Worm (Caenorhabditis elegans) whole organism, late embryonic: Measurements from ENCODE around the gene sup-36.
A peak's percentile ranks its signal among the peaks of the same experiment; 100 is the strongest.

ENCODE experiments used
- C08G9.2 ChIP-seq: sonication (generic microtip); optimal IDR thresholded peaks from 2 replicates; lab custom pipeline; 2016; ENCODE audit warnings: mild to moderate bottlenecking, missing genetic modification characterization, moderate library complexity, missing compliant biosample characterization
- C38D4.7 ChIP-seq: fragments of 200-800 bp; sonication (Bioruptor generic); optimal IDR thresholded peaks from 2 replicates; lab custom pipeline; 2018; ENCODE audit warnings: mild to moderate bottlenecking, missing genetic modification characterization, moderate library complexity, missing compliant biosample characterization
- T23F11.4 ChIP-seq: fragments of 200-800 bp; sonication (Bioruptor generic); optimal IDR thresholded peaks from 2 replicates; lab custom pipeline; 2018; ENCODE audit warnings: mild to moderate bottlenecking, missing genetic modification characterization, missing compliant biosample characterization
- Y22D7AL.16 ChIP-seq: sonication (generic microtip); optimal IDR thresholded peaks from 2 replicates; lab custom pipeline; 2016; ENCODE audit warnings: missing genetic modification characterization, missing compliant biosample characterization
- ahr-1 ChIP-seq: sonication (generic microtip); optimal IDR thresholded peaks from 2 replicates; lab custom pipeline; 2016; ENCODE audit warnings: missing genetic modification characterization, missing compliant biosample characterization
- ama-1 ChIP-seq: fragments of 150-350 bp; optimal IDR thresholded peaks from 2 replicates; lab custom pipeline; 2014
- ceh-14 ChIP-seq: sonication (generic microtip); optimal IDR thresholded peaks from 2 replicates; lab custom pipeline; 2016; ENCODE audit warnings: missing genotype, missing genetic modification characterization, missing compliant biosample characterization
- ceh-18 ChIP-seq: sonication (generic microtip); optimal IDR thresholded peaks from 2 replicates; lab custom pipeline; 2016; ENCODE audit warnings: missing genetic modification characterization, missing compliant biosample characterization
- ceh-19 ChIP-seq: fragments of 200-800 bp; sonication (Bioruptor generic); optimal IDR thresholded peaks from 2 replicates; lab custom pipeline; 2018; ENCODE audit warnings: mild to moderate bottlenecking, missing genetic modification characterization, missing compliant biosample characterization
- ceh-22 ChIP-seq: sonication (generic microtip); optimal IDR thresholded peaks from 2 replicates; lab custom pipeline; 2017; ENCODE audit warnings: missing biosample characterization, missing genetic modification characterization
- ceh-31 ChIP-seq: sonication (generic microtip); optimal IDR thresholded peaks from 2 replicates; lab custom pipeline; 2016; ENCODE audit warnings: missing genetic modification characterization, missing compliant biosample characterization
- ceh-34 ChIP-seq: sonication (generic microtip); optimal IDR thresholded peaks from 2 replicates; lab custom pipeline; 2016; ENCODE audit warnings: mild to moderate bottlenecking, missing genetic modification characterization, missing compliant biosample characterization
- ceh-9 ChIP-seq: sonication (generic microtip); optimal IDR thresholded peaks from 2 replicates; lab custom pipeline; 2016; ENCODE audit warnings: mild to moderate bottlenecking, missing genetic modification characterization, inconsistent platforms, missing compliant biosample characterization
- che-1 ChIP-seq: sonication (generic microtip); optimal IDR thresholded peaks from 2 replicates; lab custom pipeline; 2016; ENCODE audit warnings: mild to moderate bottlenecking, missing genetic modification characterization, missing compliant biosample characterization
- dmd-4 ChIP-seq: sonication (generic microtip); optimal IDR thresholded peaks from 2 replicates; lab custom pipeline; 2016; ENCODE audit warnings: borderline replicate concordance, missing genetic modification characterization, missing compliant biosample characterization
- elt-2 ChIP-seq: sonication (generic microtip); optimal IDR thresholded peaks from 2 replicates; lab custom pipeline; 2016; ENCODE audit warnings: missing genetic modification reagents, missing genetic modification characterization, missing compliant biosample characterization
- elt-4 ChIP-seq: sonication (generic microtip); optimal IDR thresholded peaks from 2 replicates; lab custom pipeline; 2016; ENCODE audit warnings: missing genetic modification characterization, missing compliant biosample characterization
- ets-4 ChIP-seq: sonication (generic microtip); optimal IDR thresholded peaks from 2 replicates; lab custom pipeline; 2016; ENCODE audit warnings: missing genetic modification characterization, missing compliant biosample characterization
- fkh-10 ChIP-seq: fragments of 150-350 bp; optimal IDR thresholded peaks from 2 replicates; lab custom pipeline; 2014; ENCODE audit warnings: missing biosample characterization, missing genetic modification reagents, missing genetic modification characterization
- hlh-13 ChIP-seq: fragments of 200-800 bp; sonication (Bioruptor generic); optimal IDR thresholded peaks from 2 replicates; lab custom pipeline; 2018; ENCODE audit warnings: mild to moderate bottlenecking, missing genetic modification characterization, missing compliant biosample characterization
- hlh-15 ChIP-seq: sonication (generic microtip); optimal IDR thresholded peaks from 2 replicates; lab custom pipeline; 2016; ENCODE audit warnings: missing genetic modification characterization, missing compliant biosample characterization
- hlh-30 ChIP-seq: sonication (generic microtip); optimal IDR thresholded peaks from 2 replicates; lab custom pipeline; 2017; ENCODE audit warnings: antibody characterized with exemption, missing genetic modification characterization, missing compliant biosample characterization; ENCODE audit not compliant: insufficient read depth
- lim-6 ChIP-seq: sonication (generic microtip); optimal IDR thresholded peaks from 2 replicates; lab custom pipeline; 2016; ENCODE audit warnings: missing genetic modification characterization, missing compliant biosample characterization
- lin-11 ChIP-seq: fragments of 200-800 bp; sonication (Bioruptor generic); optimal IDR thresholded peaks from 2 replicates; lab custom pipeline; 2018; ENCODE audit warnings: mild to moderate bottlenecking, missing genetic modification characterization, missing compliant biosample characterization
- madf-2 ChIP-seq: sonication (generic microtip); optimal IDR thresholded peaks from 2 replicates; lab custom pipeline; 2017; ENCODE audit warnings: missing genetic modification characterization, missing compliant biosample characterization
- mec-3 ChIP-seq: sonication (generic microtip); optimal IDR thresholded peaks from 2 replicates; lab custom pipeline; 2016; ENCODE audit warnings: borderline replicate concordance, missing genetic modification characterization, missing compliant biosample characterization
- nfya-1 ChIP-seq: sonication (generic microtip); optimal IDR thresholded peaks from 2 replicates; lab custom pipeline; 2017; ENCODE audit warnings: missing genetic modification characterization, mild to moderate bottlenecking, missing compliant biosample characterization, antibody characterized with exemption, moderate library complexity
- nhr-11 ChIP-seq: fragments of 150-350 bp; optimal IDR thresholded peaks from 2 replicates; lab custom pipeline; 2014; ENCODE audit warnings: missing biosample characterization, missing genetic modification characterization
- nhr-232 ChIP-seq: sonication (generic microtip); optimal IDR thresholded peaks from 2 replicates; lab custom pipeline; 2016; ENCODE audit warnings: missing genetic modification characterization, missing compliant biosample characterization
- npax-4 ChIP-seq: sonication (generic microtip); optimal IDR thresholded peaks from 2 replicates; lab custom pipeline; 2016; ENCODE audit warnings: missing genetic modification characterization, missing compliant biosample characterization
- odd-2 ChIP-seq: sonication (generic microtip); optimal IDR thresholded peaks from 2 replicates; lab custom pipeline; 2017; ENCODE audit warnings: antibody characterized with exemption, mild to moderate bottlenecking, missing genetic modification characterization, missing compliant biosample characterization
- pat-9 ChIP-seq: fragments of 200-800 bp; sonication (Bioruptor generic); optimal IDR thresholded peaks from 2 replicates; lab custom pipeline; 2018; ENCODE audit warnings: mild to moderate bottlenecking, missing genetic modification characterization, moderate library complexity, missing compliant biosample characterization
- pax-1 ChIP-seq: fragments of 150-350 bp; optimal IDR thresholded peaks from 2 replicates; lab custom pipeline; 2014; ENCODE audit warnings: missing biosample characterization, missing genetic modification characterization
- pros-1 ChIP-seq: fragments of 150-350 bp; optimal IDR thresholded peaks from 2 replicates; lab custom pipeline; 2014; ENCODE audit warnings: missing biosample characterization, missing genetic modification reagents, missing genetic modification characterization
- ref-2 ChIP-seq: sonication (generic microtip); optimal IDR thresholded peaks from 2 replicates; lab custom pipeline; 2016; ENCODE audit warnings: missing genetic modification characterization, missing compliant biosample characterization
- sdc-2 ChIP-seq: sonication (generic microtip); optimal IDR thresholded peaks from 2 replicates; lab custom pipeline; 2016; ENCODE audit warnings: missing genotype, missing genetic modification characterization, missing compliant biosample characterization
- tbx-2 ChIP-seq: sonication (generic microtip); optimal IDR thresholded peaks from 2 replicates; lab custom pipeline; 2016; ENCODE audit warnings: missing genetic modification characterization, missing compliant biosample characterization
- unc-3 ChIP-seq, 2 experiments: fragments of 200-800 bp in 1 of 2; sonication (Bioruptor generic) in 1 of 2; sonication (generic microtip) in 1 of 2; conservative IDR thresholded peaks in 1 of 2; optimal IDR thresholded peaks in 1 of 2; 2 replicates each; pipeline versions ENCODE4 v1.3.6 to Lab custom; 2016 to 2022; ENCODE audit warnings: missing compliant biosample characterization in 2 of 2, missing genetic modification characterization in 2 of 2, missing genetic modification reagents in 1 of 2
- unc-42 ChIP-seq: sonication (generic microtip); optimal IDR thresholded peaks from 2 replicates; lab custom pipeline; 2016; ENCODE audit warnings: missing genotype, missing genetic modification characterization, missing compliant biosample characterization
- zip-5 ChIP-seq: sonication (generic microtip); optimal IDR thresholded peaks from 2 replicates; lab custom pipeline; 2016; ENCODE audit warnings: missing genetic modification characterization, missing compliant biosample characterization

sup-36 gene

ce11 chrIV:6618607-6619006 is 17.1 kb downstream of the sup-36 start:
- no peak for TF ChIP-seq che-1
- TF ChIP-seq ceh-22 = no peak
- TF ChIP-seq madf-2 = no peak
- no peak for TF ChIP-seq mec-3 (tag; lab: Kevin White, UChicago)
- TF ChIP-seq ceh-9 (tag; lab: Kevin White, UChicago) = no peak
- no peak for TF ChIP-seq pat-9
- no peak for TF ChIP-seq ref-2 (tag; lab: Kevin White, UChicago)
- TF ChIP-seq nfya-1 (tag; lab: Kevin White, UChicago) = no peak
- TF ChIP-seq ceh-14 (tag; lab: Kevin White, UChicago) = no peak
- TF ChIP-seq hlh-13 = no peak
- no peak for TF ChIP-seq ahr-1
- no peak for TF ChIP-seq nhr-11
- TF ChIP-seq sdc-2 (tag; lab: Kevin White, UChicago) = no peak
- TF ChIP-seq pros-1 = no peak
- no peak for TF ChIP-seq ceh-34 (tag; lab: Kevin White, UChicago)
- TF ChIP-seq fkh-10 = no peak
- no peak for TF ChIP-seq ets-4 (tag; lab: Kevin White, UChicago)
- TF ChIP-seq T23F11.4 (GFP tag; lab: Kevin White, UChicago) = no peak
- no peak for TF ChIP-seq tbx-2
- TF ChIP-seq pax-1 (tag; lab: Kevin White, UChicago) = no peak
- TF ChIP-seq, all 69 proteins: peak for 0

ce11 chrIV:6621252-6621651 is 19.8 kb downstream of the sup-36 start, which contains the start of gene C01B10.3:
TSS of gene C01B10.3 (minus strand) at chrIV:6621352.
- TF ChIP-seq che-1 (no peak), Y22D7AL.16 (tag; lab: Kevin White, UChicago) (no peak), lin-11 (no peak), dmd-4 (tag; lab: Kevin White, UChicago) (no peak)

ce11 chrIV:6622142-6622541 is 20.7 kb downstream of the sup-36 start:
- TF ChIP-seq ref-2 (tag; lab: Kevin White, UChicago) (no peak), pat-9 (no peak), sdc-2 (tag; lab: Kevin White, UChicago) (no peak), ama-1 (lab: Kevin White, UChicago) (no peak), unc-3 (GFP tag; conservative IDR thresholded peaks at IDR 0.05; lab: Robert Waterston, UW) (no peak), unc-3 (tag; optimal IDR thresholded peaks at IDR 0.05; lab: Kevin White, UChicago) (no peak)

ce11 chrIV:6623390-6623789 is 21.9 kb downstream of the sup-36 start, which contains the start of gene C01B10.44:
TSS of gene C01B10.44 (plus strand) at chrIV:6623690.
- no peak for TF ChIP-seq npax-4 (tag; lab: Kevin White, UChicago)
- no peak for TF ChIP-seq unc-42 (tag; lab: Kevin White, UChicago)

ce11 chrIV:6627798-6628197 is 26.3 kb downstream of the sup-36 start, which contains the start of gene cest-5.2:
TSS of gene cest-5.2 (minus strand) at chrIV:6627925.
- TF ChIP-seq elt-2 = peak; percentile 73
- TF ChIP-seq hlh-15 (tag; lab: Kevin White, UChicago) = no peak

- no peak for TF ChIP-seq nhr-232
- TF ChIP-seq pat-9 = no peak
- no peak for TF ChIP-seq odd-2 (tag; lab: Kevin White, UChicago)
- TF ChIP-seq elt-2 = peak; percentile 75
- TF ChIP-seq unc-3 (GFP tag; conservative IDR thresholded peaks at IDR 0.05; lab: Robert Waterston, UW) = no peak
- peak; percentile 23 for TF ChIP-seq unc-3 (tag; optimal IDR thresholded peaks at IDR 0.05; lab: Kevin White, UChicago)
- peak; percentile 60 for TF ChIP-seq mec-3 (tag; lab: Kevin White, UChicago)
- TF ChIP-seq Y22D7AL.16 (tag; lab: Kevin White, UChicago) = no peak
- peak; percentile 95 for TF ChIP-seq ceh-31 (tag; lab: Kevin White, UChicago)
- no peak for TF ChIP-seq che-1
- no peak for TF ChIP-seq ceh-19 (GFP tag; lab: Kevin White, UChicago)
- peak; percentile 90 for TF ChIP-seq ets-4 (tag; lab: Kevin White, UChicago)
- no peak for TF ChIP-seq C38D4.7 (GFP tag; lab: Kevin White, UChicago)
- TF ChIP-seq tbx-2 = peak; percentile 82
- no peak for TF ChIP-seq ceh-18 (tag; lab: Kevin White, UChicago)
- no peak for TF ChIP-seq elt-4 (tag; lab: Kevin White, UChicago)
- peak; percentile 74 for TF ChIP-seq zip-5 (tag; lab: Kevin White, UChicago)
- peak; percentile 68 for TF ChIP-seq ceh-14 (tag; lab: Kevin White, UChicago)
- TF ChIP-seq dmd-4 (tag; lab: Kevin White, UChicago) = no peak
- TF ChIP-seq hlh-30 (tag; lab: Kevin White, UChicago) = no peak
- peak; percentile 43 for TF ChIP-seq sdc-2 (tag; lab: Kevin White, UChicago)
- peak; percentile 33 for TF ChIP-seq lim-6 (tag; lab: Kevin White, UChicago)
- TF ChIP-seq ceh-22 = no peak
- peak; percentile 91 for TF ChIP-seq C08G9.2 (tag; lab: Kevin White, UChicago)
- no peak for TF ChIP-seq hlh-13
Observed at ce11 chrIV:6631704-6632272, 30.3 kb downstream of the sup-36 start, which contains the start of the genes cest-5.1 and C01B10.9. TSS of gene cest-5.1 (minus strand) at chrIV:6631754. TSS of gene C01B10.9 (plus strand) at chrIV:6632222.
